Worm (Caenorhabditis elegans) whole organism, L4/young adult: Measurements from ENCODE around the gene tag-250.

Experiments
- dao-5 ChIP-seq: sonication (generic microtip); optimal IDR thresholded peaks from 2 replicates; lab custom pipeline; 2016; ENCODE audit warnings: missing genotype, missing genetic modification characterization, moderate library complexity, missing compliant biosample characterization
- him-1 ChIP-seq: sonication (generic microtip); optimal IDR thresholded peaks from 2 replicates; lab custom pipeline; 2016; ENCODE audit warnings: missing genotype, missing genetic modification reagents, missing genetic modification characterization, missing compliant biosample characterization

ce11 chrIII:7922207-7922606 lies 2.5 kb downstream of the tag-250 start, which contains the start of gene C29E4.17:
- TF ChIP-seq dao-5 (no peak), him-1 (tag; lab: Kevin White, UChicago) (no peak)
